Fruit fly (Drosophila melanogaster): ENCODE data around the gene CG3397.

The CG3397 gene

dm6 chr3R:11948903-11949358, 35.4 kb downstream of the CG3397 start, which contains the start of gene Cad87A (continued):
- TF ChIP-seq Hand (GFP tag; optimal IDR thresholded peaks at IDR 0.05) (no peak), CG17186 (GFP tag; optimal IDR thresholded peaks at IDR 0.05) (no peak), fru (optimal IDR thresholded peaks at IDR 0.05) (no peak), Dfd (GFP tag; optimal IDR thresholded peaks at IDR 0.05) (no peak), gfzf (GFP tag; optimal IDR thresholded peaks at IDR 0.05) (peak; percentile 91), CG13424 (tag; optimal IDR thresholded peaks at IDR 0.05) (no peak), ewg (GFP tag; optimal IDR thresholded peaks at IDR 0.05) (peak; percentile 13), CG5245 (GFP tag; optimal IDR thresholded peaks at IDR 0.05) (no peak), lab (GFP tag; optimal IDR thresholded peaks at IDR 0.05) (peak; percentile 51), CG1603 (tag; optimal IDR thresholded peaks at IDR 0.05) (peak; percentile 49), amos (GFP tag; IDR thresholded peaks at IDR 0.05; ENCODE audit: partially characterized antibody) (no peak), Lhr (GFP tag; optimal IDR thresholded peaks at IDR 0.05) (peak; percentile 25), CG2712 (tag; optimal IDR thresholded peaks at IDR 0.05) (peak; percentile 28), so (GFP tag; IDR thresholded peaks at IDR 0.05) (no peak), ems (GFP tag; optimal IDR thresholded peaks at IDR 0.05) (peak; percentile 34), CG34224 (GFP tag; IDR thresholded peaks at IDR 0.05; ENCODE audit: partially characterized antibody) (no peak), lola (GFP tag; optimal IDR thresholded peaks at IDR 0.05) (no peak), D19B (GFP tag; optimal IDR thresholded peaks at IDR 0.05) (no peak), lov (optimal IDR thresholded peaks at IDR 0.05) (no peak), lov (GFP tag; IDR thresholded peaks at IDR 0.05) (no peak), vvl (GFP tag; IDR thresholded peaks at IDR 0.05) (no peak), CG13287 (GFP tag; IDR thresholded peaks at IDR 0.05; ENCODE audit: partially characterized antibody) (no peak), CG3407 (GFP tag; optimal IDR thresholded peaks at IDR 0.05) (peak; percentile 14), crol (GFP tag; IDR thresholded peaks at IDR 0.05) (no peak), Sry-δ (GFP tag; optimal IDR thresholded peaks at IDR 0.05) (no peak), Ada2b (GFP tag; IDR thresholded peaks at IDR 0.05) (no peak), Ptx1 (GFP tag; IDR thresholded peaks at IDR 0.05) (no peak), ATbp (GFP tag; optimal IDR thresholded peaks at IDR 0.05) (peak; percentile 59), CG17328 (GFP tag; IDR thresholded peaks at IDR 0.05) (no peak), CG43689 (GFP tag; IDR thresholded peaks at IDR 0.05) (no peak), CG9437 (GFP tag; optimal IDR thresholded peaks at IDR 0.05) (peak; percentile 67), ftz-f1 (GFP tag; optimal IDR thresholded peaks at IDR 0.05) (peak; percentile 60), hkb (optimal IDR thresholded peaks at IDR 0.05) (no peak), hkb (GFP tag; IDR thresholded peaks at IDR 0.05) (no peak), CG4404 (GFP tag; IDR thresholded peaks at IDR 0.05) (no peak), danr (GFP tag; IDR thresholded peaks at IDR 0.05) (no peak), nmo (GFP tag; optimal IDR thresholded peaks at IDR 0.05) (no peak), inv (GFP tag; IDR thresholded peaks at IDR 0.05; ENCODE audit: partially characterized antibody) (no peak), seq (GFP tag; IDR thresholded peaks at IDR 0.05) (no peak), CG4730 (GFP tag; IDR thresholded peaks at IDR 0.05) (no peak), trh (GFP tag; optimal IDR thresholded peaks at IDR 0.05) (no peak), CG8944 (GFP tag; optimal IDR thresholded peaks at IDR 0.05) (no peak)

- TF ChIP-seq ci (GFP tag; IDR thresholded peaks at IDR 0.05): no peak
- TF ChIP-seq TFAM (GFP tag; optimal IDR thresholded peaks at IDR 0.05): no peak
- no peak for TF ChIP-seq Doc2 (GFP tag; IDR thresholded peaks at IDR 0.05)
- TF ChIP-seq B-H1 (GFP tag; IDR thresholded peaks at IDR 0.05): no peak
- peak; percentile 59 for TF ChIP-seq sens (GFP tag)
- peak; percentile 57 for TF ChIP-seq sr (GFP tag; IDR thresholded peaks at IDR 0.05)
- peak in 1 of 2 experiments; percentile 66 for TF ChIP-seq Pdp1 (GFP tag; optimal IDR thresholded peaks at IDR 0.05)
These were observed 36.4 kb downstream of the CG3397 start for dm6 chr3R:11947959-11948358.
